Worm (Caenorhabditis elegans) whole organism, L1 larva: ENCODE results near the gene mog-5.

Source experiments
- C16A3.4 ChIP-seq: fragments of 150-350 bp; optimal IDR thresholded peaks from 2 replicates; lab custom pipeline; 2014; ENCODE audit warnings: missing biosample characterization, missing genetic modification characterization
- F16B12.6 ChIP-seq: fragments of 150-350 bp; optimal IDR thresholded peaks from 2 replicates; lab custom pipeline; 2014; ENCODE audit warnings: missing biosample characterization, missing genetic modification characterization
- aha-1 ChIP-seq: fragments of 150-350 bp; optimal IDR thresholded peaks from 2 replicates; lab custom pipeline; 2014; ENCODE audit warnings: missing biosample characterization, missing genetic modification characterization
- aly-2 ChIP-seq: fragments of 150-350 bp; optimal IDR thresholded peaks from 2 replicates; lab custom pipeline; 2014; ENCODE audit warnings: missing biosample characterization, missing genetic modification characterization
- ama-1 ChIP-seq: fragments of 150-350 bp; optimal IDR thresholded peaks from 2 replicates; lab custom pipeline; 2014
- ceh-63 ChIP-seq: fragments of 200-800 bp; sonication (Bioruptor generic); optimal IDR thresholded peaks from 2 replicates; lab custom pipeline; 2018; ENCODE audit warnings: mild to moderate bottlenecking, missing genetic modification characterization, missing compliant biosample characterization
- ceh-8 ChIP-seq: fragments of 200-800 bp; sonication (Bioruptor generic); optimal IDR thresholded peaks from 2 replicates; lab custom pipeline; 2018; ENCODE audit warnings: mild to moderate bottlenecking, missing genetic modification characterization, moderate library complexity, missing compliant biosample characterization
- ceh-88 ChIP-seq: fragments of 200-800 bp; sonication (Bioruptor generic); IDR thresholded peaks from 2 replicates; pipeline ENCODE4 v1.3.6; 2022; ENCODE audit warnings: missing genetic modification characterization, missing compliant biosample characterization
- ceh-90 ChIP-seq: sonication (generic microtip); optimal IDR thresholded peaks from 2 replicates; lab custom pipeline; 2016; ENCODE audit warnings: missing genetic modification characterization, missing compliant biosample characterization
- ces-1 ChIP-seq: fragments of 150-350 bp; optimal IDR thresholded peaks from 2 replicates; lab custom pipeline; 2014; ENCODE audit warnings: missing biosample characterization, missing genetic modification reagents, missing genetic modification characterization
- dpl-1 ChIP-seq, 3 experiments: fragments of 150-350 bp in 2 of 3; sonication (generic microtip) in 1 of 3; optimal IDR thresholded peaks; 2 replicates each; lab custom pipeline; 2014 to 2017; ENCODE audit warnings: missing biosample characterization in 3 of 3, missing genetic modification characterization in 3 of 3, missing genetic modification reagents in 3 of 3
- efl-1 ChIP-seq, 4 experiments: fragments of 150-350 bp; optimal IDR thresholded peaks in 3 of 4; peaks in 1 of 4; 1 replicate in 1 of 4; 2 replicates in 3 of 4; lab custom pipeline; 2014; ENCODE audit warnings: missing biosample characterization in 2 of 4, missing genetic modification characterization in 2 of 4, missing genetic modification reagents in 2 of 4
- egl-13 ChIP-seq: sonication (generic microtip); optimal IDR thresholded peaks from 2 replicates; lab custom pipeline; 2016; ENCODE audit warnings: missing genotype, missing genetic modification reagents, missing genetic modification characterization, missing compliant biosample characterization
- egl-27 ChIP-seq, 2 experiments: fragments of 150-350 bp in 1 of 2; sonication (generic microtip); optimal IDR thresholded peaks; 3 replicates each; lab custom pipeline; 2017 to 2018; ENCODE audit warnings: missing biosample characterization in 2 of 2, missing genetic modification characterization in 2 of 2, missing genetic modification reagents in 2 of 2
- elt-2 ChIP-seq: sonication (generic microtip); optimal IDR thresholded peaks from 2 replicates; lab custom pipeline; 2016; ENCODE audit warnings: missing genetic modification characterization, mild to moderate bottlenecking, inconsistent platforms, missing compliant biosample characterization, missing genetic modification reagents
- ets-5 ChIP-seq: fragments of 200-800 bp; sonication (Bioruptor generic); IDR thresholded peaks from 2 replicates; pipeline ENCODE4 v1.3.6; 2022; ENCODE audit warnings: missing genetic modification characterization, missing compliant biosample characterization
- fkh-8 ChIP-seq: sonication (generic microtip); optimal IDR thresholded peaks from 2 replicates; lab custom pipeline; 2016; ENCODE audit warnings: mild to moderate bottlenecking, missing genetic modification characterization, missing compliant biosample characterization
- grh-1 ChIP-seq: fragments of 200-800 bp; sonication (Bioruptor generic); IDR thresholded peaks from 2 replicates; pipeline ENCODE4 v1.3.6; 2022; ENCODE audit warnings: missing genetic modification reagents, missing genetic modification characterization, missing compliant biosample characterization
- hlh-17 ChIP-seq: fragments of 200-800 bp; sonication (Bioruptor generic); optimal IDR thresholded peaks from 2 replicates; lab custom pipeline; 2018; ENCODE audit warnings: missing genetic modification characterization, mild to moderate bottlenecking, missing compliant biosample characterization, moderate library complexity, borderline replicate concordance
- hpl-2 ChIP-seq: fragments of 150-350 bp; optimal IDR thresholded peaks from 2 replicates; lab custom pipeline; 2014; ENCODE audit warnings: missing biosample characterization, missing genetic modification reagents, missing genetic modification characterization
- irx-1 ChIP-seq: sonication (generic microtip); optimal IDR thresholded peaks from 2 replicates; lab custom pipeline; 2016; ENCODE audit warnings: missing genetic modification characterization, missing compliant biosample characterization
- isw-1 ChIP-seq: fragments of 200-800 bp; sonication (Bioruptor generic); IDR thresholded peaks from 2 replicates; pipeline ENCODE4 v1.3.6; 2022; ENCODE audit warnings: missing genetic modification characterization, missing compliant biosample characterization
- jun-1 ChIP-seq: fragments of 150-350 bp; optimal IDR thresholded peaks from 2 replicates; lab custom pipeline; 2014; ENCODE audit warnings: missing biosample characterization, missing genetic modification reagents, missing genetic modification characterization
- lin-13 ChIP-seq: fragments of 150-350 bp; optimal IDR thresholded peaks from 2 replicates; lab custom pipeline; 2014; ENCODE audit warnings: missing biosample characterization, missing genetic modification reagents, missing genetic modification characterization
- lin-15B ChIP-seq: fragments of 150-350 bp; sonication (generic microtip); optimal IDR thresholded peaks from 3 replicates; lab custom pipeline; 2014; ENCODE audit warnings: missing biosample characterization, missing genetic modification characterization
- lin-39 ChIP-seq: fragments of 150-350 bp; optimal IDR thresholded peaks from 2 replicates; lab custom pipeline; 2014; ENCODE audit warnings: missing biosample characterization, missing genetic modification reagents, missing genetic modification characterization
- lir-3 ChIP-seq: sonication (generic microtip); optimal IDR thresholded peaks from 2 replicates; lab custom pipeline; 2016; ENCODE audit warnings: mild to moderate bottlenecking, missing genetic modification characterization, moderate library complexity, missing compliant biosample characterization; ENCODE audit not compliant: poor library complexity
- mdl-1 ChIP-seq, 2 experiments: fragments of 150-350 bp; optimal IDR thresholded peaks; 2 replicates each; lab custom pipeline; 2014 to 2017; ENCODE audit warnings: missing biosample characterization in 2 of 2, missing genetic modification characterization in 2 of 2, inconsistent platforms in 1 of 2
- mep-1 ChIP-seq: fragments of 150-350 bp; optimal IDR thresholded peaks from 2 replicates; lab custom pipeline; 2014; ENCODE audit warnings: missing biosample characterization, missing genetic modification characterization
- nhr-11 ChIP-seq: fragments of 150-350 bp; optimal IDR thresholded peaks from 2 replicates; lab custom pipeline; 2014; ENCODE audit warnings: missing biosample characterization, missing genetic modification characterization
- nhr-19 ChIP-seq: fragments of 200-800 bp; sonication (Bioruptor generic); conservative IDR thresholded peaks from 2 replicates; pipeline ENCODE4 v1.3.6; 2022; ENCODE audit warnings: missing genetic modification characterization, missing compliant biosample characterization
- nhr-237 ChIP-seq: fragments of 150-350 bp; optimal IDR thresholded peaks from 2 replicates; lab custom pipeline; 2014; ENCODE audit warnings: missing biosample characterization, missing genetic modification characterization
- nhr-28 ChIP-seq: fragments of 150-350 bp; optimal IDR thresholded peaks from 2 replicates; lab custom pipeline; 2014; ENCODE audit warnings: missing biosample characterization, missing genetic modification characterization
- nhr-47 ChIP-seq: sonication (generic microtip); optimal IDR thresholded peaks from 2 replicates; lab custom pipeline; 2016; ENCODE audit warnings: mild to moderate bottlenecking, missing genetic modification characterization, moderate library complexity, missing compliant biosample characterization
- nhr-76 ChIP-seq: sonication (generic microtip); optimal IDR thresholded peaks from 2 replicates; lab custom pipeline; 2017; ENCODE audit warnings: missing biosample characterization, missing genetic modification characterization
- nhr-77 ChIP-seq: fragments of 150-350 bp; optimal IDR thresholded peaks from 2 replicates; lab custom pipeline; 2014; ENCODE audit warnings: missing biosample characterization, missing genetic modification characterization
- nhr-90 ChIP-seq: sonication (generic microtip); optimal IDR thresholded peaks from 2 replicates; lab custom pipeline; 2016; ENCODE audit warnings: mild to moderate bottlenecking, missing genetic modification characterization, missing compliant biosample characterization; ENCODE audit not compliant: poor library complexity
- pax-3 ChIP-seq: fragments of 200-800 bp; sonication (Bioruptor generic); optimal IDR thresholded peaks from 2 replicates; lab custom pipeline; 2018; ENCODE audit warnings: mild to moderate bottlenecking, missing genetic modification characterization, moderate library complexity, missing compliant biosample characterization
- rnt-1 ChIP-seq: sonication (generic microtip); optimal IDR thresholded peaks from 2 replicates; lab custom pipeline; 2016; ENCODE audit warnings: mild to moderate bottlenecking, missing genetic modification characterization, moderate library complexity, missing compliant biosample characterization
- skn-1 ChIP-seq: fragments of 150-350 bp; optimal IDR thresholded peaks from 2 replicates; lab custom pipeline; 2014; ENCODE audit warnings: missing biosample characterization, missing genetic modification characterization
- snu-23 ChIP-seq: sonication (generic microtip); optimal IDR thresholded peaks from 2 replicates; lab custom pipeline; 2016; ENCODE audit warnings: missing genetic modification characterization, missing compliant biosample characterization
- sox-4 ChIP-seq: sonication (generic microtip); optimal IDR thresholded peaks from 2 replicates; lab custom pipeline; 2016; ENCODE audit warnings: missing genetic modification characterization, missing compliant biosample characterization
- tbx-2 ChIP-seq: sonication (generic microtip); optimal IDR thresholded peaks from 2 replicates; lab custom pipeline; 2016; ENCODE audit warnings: missing genetic modification characterization, missing compliant biosample characterization
- unc-130 ChIP-seq: fragments of 150-350 bp; optimal IDR thresholded peaks from 2 replicates; lab custom pipeline; 2017; ENCODE audit warnings: missing biosample characterization, missing genetic modification characterization, inconsistent platforms
- unc-30 ChIP-seq: sonication (generic microtip); optimal IDR thresholded peaks from 2 replicates; lab custom pipeline; 2017; ENCODE audit warnings: missing biosample characterization, missing genetic modification characterization
- unc-86 ChIP-seq: sonication (generic microtip); optimal IDR thresholded peaks from 2 replicates; lab custom pipeline; 2016; ENCODE audit warnings: missing genetic modification characterization, missing compliant biosample characterization
- unc-98 ChIP-seq: fragments of 200-800 bp; sonication (Bioruptor generic); IDR thresholded peaks from 2 replicates; pipeline ENCODE4 v1.3.6; 2022; ENCODE audit warnings: missing genetic modification characterization, missing compliant biosample characterization
- vab-15 ChIP-seq: sonication (generic microtip); optimal IDR thresholded peaks from 2 replicates; lab custom pipeline; 2017; ENCODE audit warnings: missing genotype, mild to moderate bottlenecking, missing genetic modification characterization, missing compliant biosample characterization
- xbp-1 ChIP-seq: sonication (generic microtip); optimal IDR thresholded peaks from 2 replicates; lab custom pipeline; 2016; ENCODE audit warnings: missing genetic modification characterization, missing compliant biosample characterization
- zag-1 ChIP-seq: fragments of 150-350 bp; optimal IDR thresholded peaks from 2 replicates; lab custom pipeline; 2014; ENCODE audit warnings: missing biosample characterization, missing genetic modification characterization
- zip-4 ChIP-seq: fragments of 200-800 bp; sonication (Bioruptor generic); optimal IDR thresholded peaks from 2 replicates; lab custom pipeline; 2018; ENCODE audit warnings: mild to moderate bottlenecking, missing genetic modification characterization, moderate library complexity, missing compliant biosample characterization
- ztf-11 ChIP-seq, 2 experiments: sonication (generic microtip); optimal IDR thresholded peaks; 2 replicates each; lab custom pipeline; 2016 to 2017; ENCODE audit warnings: missing genetic modification characterization in 2 of 2, missing biosample characterization in 1 of 2, missing compliant biosample characterization in 1 of 2

Gene mog-5

DNA sequence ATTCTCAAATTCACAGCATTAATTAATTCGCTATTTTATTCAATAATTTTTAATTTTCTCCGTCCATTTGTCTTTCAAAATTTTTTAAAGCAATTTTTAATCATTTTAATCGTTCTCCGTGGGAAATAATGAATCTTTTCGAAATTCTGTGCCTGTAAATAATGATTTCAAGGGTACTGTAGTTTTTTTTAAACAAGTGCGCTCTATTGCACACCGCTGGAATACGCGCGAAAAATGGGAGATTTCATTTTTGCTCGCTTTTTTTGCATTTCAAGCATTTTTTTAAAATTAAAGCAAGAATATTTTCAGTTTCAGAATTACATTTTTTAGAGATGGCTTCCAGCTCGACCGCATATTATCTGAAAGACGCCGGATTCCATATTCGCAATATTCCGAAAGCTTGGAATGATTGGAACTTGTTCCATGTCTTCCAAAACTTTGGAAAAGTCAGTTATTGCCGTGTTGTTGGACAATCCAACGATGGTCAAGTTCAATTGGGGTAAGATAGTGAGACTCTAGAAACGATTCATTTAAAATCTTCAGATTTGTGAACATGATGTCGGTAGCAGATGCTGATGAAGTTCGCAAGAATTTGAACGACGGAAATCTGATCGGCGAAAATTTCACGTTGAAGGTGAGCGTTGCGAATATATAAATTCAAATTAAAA is 21.7 kb downstream of the mog-5 start, which contains the start of gene tofu-6:
Gene tofu-6 (plus strand): TSS at position 302 of the 668 bp plus-strand sequence.
- TF ChIP-seq egl-13 (no peak), unc-130 (tag; lab: Kevin White, UChicago) (no peak), sox-4 (tag; lab: Kevin White, UChicago) (no peak), ceh-8 (GFP tag; lab: Kevin White, UChicago) (no peak), lin-15B (tag; lab: Kevin White, UChicago) (peak; percentile 10), aly-2 (tag; lab: Kevin White, UChicago) (no peak), fkh-8 (tag; lab: Kevin White, UChicago) (no peak), tbx-2 (tag; lab: Kevin White, UChicago) (no peak), nhr-76 (tag; lab: Kevin White, UChicago) (no peak), C16A3.4 (peak; percentile 11), skn-1 (no peak), F16B12.6 (peak; percentile 16), lir-3 (no peak), efl-1 (optimal IDR thresholded peaks at IDR 0.05; lab: Kevin White, UChicago) (peak; percentile 69 to 73), efl-1 (GFP tag; optimal IDR thresholded peaks at IDR 0.05 in 1 of 2; lab: Kevin White, UChicago) (peak; percentile 71 to 95), pax-3 (tag; lab: Kevin White, UChicago) (no peak), unc-30 (tag; lab: Kevin White, UChicago) (no peak), mdl-1 (tag; optimal IDR thresholded peaks at IDR 0.05; lab: Kevin White, UChicago) (no peak), xbp-1 (no peak), isw-1 (no peak), hlh-17 (GFP tag; lab: Kevin White, UChicago) (no peak), zag-1 (tag; lab: Kevin White, UChicago) (no peak), lin-13 (no peak), lin-39 (tag; lab: Kevin White, UChicago) (no peak), nhr-237 (tag; lab: Kevin White, UChicago) (no peak), grh-1 (no peak), jun-1 (tag; lab: Kevin White, UChicago) (no peak), vab-15 (tag; lab: Kevin White, UChicago) (no peak), ceh-90 (tag; lab: Kevin White, UChicago) (no peak), egl-27 (tag; optimal IDR thresholded peaks at IDR 0.05; lab: Kevin White, UChicago) (no peak), aha-1 (no peak), ama-1 (lab: Kevin White, UChicago) (no peak), ets-5 (GFP tag; lab: Robert Waterston, UW) (no peak), nhr-19 (no peak), ztf-11 (tag; optimal IDR thresholded peaks at IDR 0.05; lab: Kevin White, UChicago) (no peak), nhr-77 (tag; lab: Kevin White, UChicago) (no peak), ces-1 (GFP tag; lab: Kevin White, UChicago) (no peak), rnt-1 (tag; lab: Kevin White, UChicago) (no peak), nhr-47 (tag; lab: Kevin White, UChicago) (no peak), ceh-63 (GFP tag; lab: Kevin White, UChicago) (no peak), zip-4 (GFP tag; lab: Kevin White, UChicago) (no peak), nhr-28 (tag; lab: Kevin White, UChicago) (no peak), nhr-11 (no peak), mep-1 (tag; lab: Kevin White, UChicago) (peak; percentile 43), hpl-2 (GFP tag; lab: Kevin White, UChicago) (no peak), nhr-90 (tag; lab: Kevin White, UChicago) (no peak), unc-86 (tag; lab: Kevin White, UChicago) (no peak), unc-98 (GFP tag; lab: Robert Waterston, UW) (no peak), elt-2 (tag; lab: Kevin White, UChicago) (no peak), dpl-1 (GFP tag; optimal IDR thresholded peaks at IDR 0.05; lab: Kevin White, UChicago) (peak; percentile 55 to 80 (median 62)), irx-1 (no peak), snu-23 (GFP tag; lab: Kevin White, UChicago) (no peak), ceh-88 (GFP tag; lab: Robert Waterston, UW) (no peak)
